In genomic region chrIII:11444796-11445386, ce11 we compare ENCODE assay signal across 6 worm cellular contexts.
TF ChIP-seq lines count a peak whose summit lies in the region.

No protein-coding gene starts in this region.

TF ChIP-seq in whole organism, L1 larva, 84 proteins besides CTCF, POLR2A, EP300 and RAD21 (continues in another document):
- peak; percentile 43 for TF ChIP-seq blmp-1 (tag; optimal IDR thresholded peaks at IDR 0.05; lab: Kevin White, UChicago)
- TF ChIP-seq nhr-85 (tag; lab: Kevin White, UChicago) = peak; percentile 78
- peak in 1 of 3 experiments; percentile 8 for TF ChIP-seq dpl-1 (GFP tag; optimal IDR thresholded peaks at IDR 0.05; lab: Kevin White, UChicago)
- no peak for TF ChIP-seq ceh-8 (GFP tag; optimal IDR thresholded peaks at IDR 0.05; lab: Kevin White, UChicago)
- peak; percentile 73 for TF ChIP-seq nhr-20 (tag; optimal IDR thresholded peaks at IDR 0.05; lab: Kevin White, UChicago)
- TF ChIP-seq unc-130 (tag; optimal IDR thresholded peaks at IDR 0.05; lab: Kevin White, UChicago) = peak; percentile 42
- no peak for TF ChIP-seq unc-30 (tag; optimal IDR thresholded peaks at IDR 0.05; lab: Kevin White, UChicago)
- peak in 1 of 2 experiments; percentile 58 for TF ChIP-seq lin-35 (GFP tag; optimal IDR thresholded peaks at IDR 0.05; lab: Kevin White, UChicago)
- no peak for TF ChIP-seq F16B12.6 (tag; optimal IDR thresholded peaks at IDR 0.05; lab: Kevin White, UChicago)
- TF ChIP-seq snu-23 (GFP tag; optimal IDR thresholded peaks at IDR 0.05; lab: Kevin White, UChicago) = peak; percentile 61
- peak; percentile 15 for TF ChIP-seq lir-3 (tag; optimal IDR thresholded peaks at IDR 0.05; lab: Kevin White, UChicago; ENCODE audit: poor library complexity)
- TF ChIP-seq grh-1 (GFP tag; IDR thresholded peaks at IDR 0.05; lab: Robert Waterston, UW) = no peak
- peak; percentile 20 for TF ChIP-seq nhr-11 (tag; optimal IDR thresholded peaks at IDR 0.05; lab: Kevin White, UChicago)
- peak; percentile 81 for TF ChIP-seq nhr-71 (tag; optimal IDR thresholded peaks at IDR 0.05; lab: Kevin White, UChicago)
- peak; percentile 65 for TF ChIP-seq elt-2 (tag; optimal IDR thresholded peaks at IDR 0.05; lab: Kevin White, UChicago)

TF ChIP-seq in whole organism, L2 larva, 48 proteins besides CTCF, POLR2A, EP300 and RAD21 (continues in another document):
- TF ChIP-seq nhr-77 (tag; optimal IDR thresholded peaks at IDR 0.05; lab: Kevin White, UChicago) = no peak
- no peak for TF ChIP-seq ama-1 (optimal IDR thresholded peaks at IDR 0.05; lab: Kevin White, UChicago)
- no peak for TF ChIP-seq ceh-16 (tag; optimal IDR thresholded peaks at IDR 0.05; lab: Kevin White, UChicago)
- no peak for TF ChIP-seq snpc-4 (tag; optimal IDR thresholded peaks at IDR 0.05; lab: Kevin White, UChicago)
- TF ChIP-seq crh-2 (tag; optimal IDR thresholded peaks at IDR 0.05; lab: Kevin White, UChicago) = peak; percentile 66
- no peak for TF ChIP-seq lin-11 (tag; optimal IDR thresholded peaks at IDR 0.05; lab: Kevin White, UChicago)
- no peak for TF ChIP-seq mdl-1 (tag; optimal IDR thresholded peaks at IDR 0.05; lab: Kevin White, UChicago)
- peak; percentile 74 for TF ChIP-seq C34F6.9 (tag; optimal IDR thresholded peaks at IDR 0.05; lab: Kevin White, UChicago)
- TF ChIP-seq nhr-11 (tag; optimal IDR thresholded peaks at IDR 0.05; lab: Kevin White, UChicago) = no peak
- no peak for TF ChIP-seq nhr-6 (tag; optimal IDR thresholded peaks at IDR 0.05; lab: Kevin White, UChicago)
- peak; percentile 14 for TF ChIP-seq fos-1 (tag; optimal IDR thresholded peaks at IDR 0.05; lab: Kevin White, UChicago)
- no peak for TF ChIP-seq egl-27 (tag; optimal IDR thresholded peaks at IDR 0.05; lab: Kevin White, UChicago)
- TF ChIP-seq peb-1 (tag; optimal IDR thresholded peaks at IDR 0.05; lab: Kevin White, UChicago) = no peak
- no peak for TF ChIP-seq elt-1 (tag; optimal IDR thresholded peaks at IDR 0.05; lab: Kevin White, UChicago)
- TF ChIP-seq nhr-129 (tag; optimal IDR thresholded peaks at IDR 0.05; lab: Kevin White, UChicago) = no peak
- peak; percentile 52 for TF ChIP-seq gmeb-1 (tag; optimal IDR thresholded peaks at IDR 0.05; lab: Kevin White, UChicago)
- TF ChIP-seq sem-4 (tag; optimal IDR thresholded peaks at IDR 0.05; lab: Kevin White, UChicago) = no peak

TF ChIP-seq in whole organism, L3 larva, 47 proteins besides CTCF, POLR2A, EP300 and RAD21:
- TF ChIP-seq nhr-25 (tag; optimal IDR thresholded peaks at IDR 0.05; lab: Kevin White, UChicago) (peak; percentile 48), ZK546.5 (tag; optimal IDR thresholded peaks at IDR 0.05; lab: Kevin White, UChicago) (no peak), elt-2 (tag; optimal IDR thresholded peaks at IDR 0.05; lab: Kevin White, UChicago) (peak; percentile 33), elt-3 (tag; optimal IDR thresholded peaks at IDR 0.05; lab: Kevin White, UChicago) (no peak), pha-4 (tag; optimal IDR thresholded peaks at IDR 0.05; lab: Kevin White, UChicago) (peak; percentile 92), ceh-16 (tag; optimal IDR thresholded peaks at IDR 0.05; lab: Kevin White, UChicago) (no peak), fkh-2 (tag; optimal IDR thresholded peaks at IDR 0.05; lab: Kevin White, UChicago) (no peak), ceh-28 (tag; optimal IDR thresholded peaks at IDR 0.05; lab: Kevin White, UChicago) (peak; percentile 69), aly-2 (tag; optimal IDR thresholded peaks at IDR 0.05; lab: Kevin White, UChicago) (no peak), nfya-1 (tag; optimal IDR thresholded peaks at IDR 0.05; lab: Kevin White, UChicago; ENCODE audit: insufficient read depth) (peak; percentile 56), lin-15B (tag; optimal IDR thresholded peaks at IDR 0.05; lab: Kevin White, UChicago) (no peak), fos-1 (tag; optimal IDR thresholded peaks at IDR 0.05; lab: Kevin White, UChicago) (no peak), mdl-1 (tag; optimal IDR thresholded peaks at IDR 0.05; lab: Kevin White, UChicago) (no peak), ama-1 (optimal IDR thresholded peaks at IDR 0.05; lab: Kevin White, UChicago) (no peak), R02D3.7 (tag; optimal IDR thresholded peaks at IDR 0.05; lab: Kevin White, UChicago) (no peak)
TF ChIP-seq in whole organism, L3 larva: peak in this region for 5.

TF ChIP-seq in whole organism, L4 larva, 104 proteins besides CTCF, POLR2A, EP300 and RAD21 (continues in another document):
- TF ChIP-seq nhr-10 (tag; optimal IDR thresholded peaks at IDR 0.05; lab: Kevin White, UChicago) (no peak), fos-1 (tag; optimal IDR thresholded peaks at IDR 0.05; lab: Kevin White, UChicago) (no peak), daf-19 (GFP tag; conservative IDR thresholded peaks at IDR 0.05; lab: Robert Waterston, UW) (no peak), mxl-3 (GFP tag; optimal IDR thresholded peaks at IDR 0.05; lab: Kevin White, UChicago) (no peak), ztf-11 (tag; optimal IDR thresholded peaks at IDR 0.05; lab: Kevin White, UChicago) (no peak), unc-62 (GFP tag; optimal IDR thresholded peaks at IDR 0.05 in 1 of 2; lab: Kevin White, UChicago) (peak in 1 of 2 experiments; percentile 81), unc-62 (tag; optimal IDR thresholded peaks at IDR 0.05; lab: Kevin White, UChicago) (no peak), lsy-2 (tag; optimal IDR thresholded peaks at IDR 0.05; lab: Kevin White, UChicago) (peak in 1 of 2 experiments; percentile 24), php-3 (GFP tag; IDR thresholded peaks at IDR 0.05; lab: Robert Waterston, UW) (no peak), zag-1 (tag; optimal IDR thresholded peaks at IDR 0.05; lab: Kevin White, UChicago) (no peak), mdl-1 (tag; optimal IDR thresholded peaks at IDR 0.05; lab: Kevin White, UChicago) (no peak), arid-1 (GFP tag; conservative IDR thresholded peaks at IDR 0.05; lab: Robert Waterston, UW) (no peak), daf-12 (tag; optimal IDR thresholded peaks at IDR 0.05; lab: Kevin White, UChicago) (no peak), ceh-32 (tag; optimal IDR thresholded peaks at IDR 0.05; lab: Kevin White, UChicago; ENCODE audit: poor library complexity) (no peak), dmd-6 (GFP tag; IDR thresholded peaks at IDR 0.05; lab: Robert Waterston, UW) (peak; percentile 20; the same call in 1 of the 2 replicates), nhr-11 (tag; optimal IDR thresholded peaks at IDR 0.05; lab: Kevin White, UChicago) (peak; percentile 12), nhr-41 (GFP tag; IDR thresholded peaks at IDR 0.05; lab: Robert Waterston, UW) (no peak)

TF ChIP-seq in whole organism, late embryonic, 69 proteins besides CTCF, POLR2A, EP300 and RAD21:
- TF ChIP-seq ceh-9 (tag; optimal IDR thresholded peaks at IDR 0.05; lab: Kevin White, UChicago) (no peak), sdc-2 (tag; optimal IDR thresholded peaks at IDR 0.05; lab: Kevin White, UChicago) (no peak), hlh-30 (tag; optimal IDR thresholded peaks at IDR 0.05; lab: Kevin White, UChicago; ENCODE audit: insufficient read depth) (peak; percentile 57), unc-55 (GFP tag; optimal IDR thresholded peaks at IDR 0.05; lab: Kevin White, UChicago) (peak; percentile 20)

TF ChIP-seq in whole organism, young adult, 124 proteins besides CTCF, POLR2A, EP300 and RAD21:
- TF ChIP-seq lin-40 (tag; optimal IDR thresholded peaks at IDR 0.05; lab: Kevin White, UChicago) = peak; percentile 38
- no peak for TF ChIP-seq madf-3 (GFP tag; IDR thresholded peaks at IDR 0.05; lab: Robert Waterston, UW)
- peak; percentile 37 for TF ChIP-seq somi-1 (GFP tag; optimal IDR thresholded peaks at IDR 0.05; lab: Kevin White, UChicago)
- no peak for TF ChIP-seq madf-8 (GFP tag; conservative IDR thresholded peaks at IDR 0.05; lab: Robert Waterston, UW)
- peak; percentile 87 for TF ChIP-seq hmg-1.2 (GFP tag; IDR thresholded peaks at IDR 0.05; lab: Robert Waterston, UW)
- no peak for TF ChIP-seq tbx-9 (tag; optimal IDR thresholded peaks at IDR 0.05; lab: Kevin White, UChicago; ENCODE audit: borderline replicate concordance)
- no peak for TF ChIP-seq hsf-1 (GFP tag; IDR thresholded peaks at IDR 0.05; lab: Robert Waterston, UW)
- TF ChIP-seq snpc-4 (GFP tag; optimal IDR thresholded peaks at IDR 0.05; lab: Kevin White, UChicago) = no peak
- TF ChIP-seq snpc-4 (tag; optimal IDR thresholded peaks at IDR 0.05; lab: Kevin White, UChicago) = peak in 1 of 4 experiments; percentile 2
